Fruit fly (Drosophila melanogaster) whole organism, embryonic: ENCODE measurements around the gene CG42553.
A peak's percentile ranks its signal among the peaks of the same experiment; 100 is the strongest.

Experiments used
- Aef1 ChIP-seq: fragments of 200-800 bp; sonication (Bioruptor generic); IDR thresholded peaks from 3 replicates; pipeline ENCODE4 v1.3.6; 2022; ENCODE audit warnings: missing biosample characterization, missing genetic modification characterization
- CG10209 ChIP-seq: fragments of 200-800 bp; sonication (Bioruptor generic); optimal IDR thresholded peaks from 3 replicates; lab custom pipeline; 2017; ENCODE audit warnings: missing biosample characterization, mild to moderate bottlenecking, missing genetic modification characterization, missing genetic modification reagents
- CG10366 ChIP-seq: fragments of 200-800 bp; sonication (Bioruptor generic); IDR thresholded peaks from 2 replicates; pipeline ENCODE4 v1.3.6; 2022; ENCODE audit warnings: missing biosample characterization, missing genetic modification characterization
- CG12071 ChIP-seq: fragments of 200-800 bp; sonication (Bioruptor generic); optimal IDR thresholded peaks from 3 replicates; lab custom pipeline; 2018; ENCODE audit warnings: missing biosample characterization, mild to moderate bottlenecking, missing genetic modification characterization
- CG12104 ChIP-seq: fragments of 200-800 bp; sonication (Bioruptor generic); optimal IDR thresholded peaks from 3 replicates; lab custom pipeline; 2016; ENCODE audit warnings: missing biosample characterization, missing genetic modification characterization
- CG12769 ChIP-seq: fragments of 200-800 bp; sonication (Bioruptor generic); optimal IDR thresholded peaks from 2 replicates; lab custom pipeline; 2019; ENCODE audit warnings: missing biosample characterization, mild to moderate bottlenecking, missing genetic modification characterization, moderate library complexity
- CG14667 ChIP-seq: fragments of 200-800 bp; sonication (Bioruptor generic); IDR thresholded peaks from 2 replicates; pipeline ENCODE4 v1.3.6; 2022; ENCODE audit warnings: missing biosample characterization, missing genetic modification characterization
- CG15696 ChIP-seq: fragments of 200-800 bp; sonication (Bioruptor generic); optimal IDR thresholded peaks from 2 replicates; lab custom pipeline; 2019; ENCODE audit warnings: missing biosample characterization, mild to moderate bottlenecking, missing genetic modification characterization, moderate library complexity
- CG17361 ChIP-seq: fragments of 200-800 bp; sonication (Bioruptor generic); IDR thresholded peaks from 3 replicates; pipeline ENCODE4 v1.3.6; 2022; ENCODE audit warnings: missing biosample characterization, missing genetic modification characterization
- CG1832 ChIP-seq: fragments of 200-800 bp; sonication (Bioruptor generic); optimal IDR thresholded peaks from 2 replicates; lab custom pipeline; 2017; ENCODE audit warnings: missing biosample characterization, mild to moderate bottlenecking, missing genetic modification characterization, inconsistent platforms
- CG31224 ChIP-seq: fragments of 200-800 bp; sonication (Bioruptor generic); IDR thresholded peaks from 2 replicates; pipeline ENCODE4 v1.3.6; 2022; ENCODE audit warnings: missing biosample characterization, missing genetic modification characterization
- CG31365 ChIP-seq: fragments of 200-800 bp; sonication (Bioruptor generic); optimal IDR thresholded peaks from 2 replicates; lab custom pipeline; 2018; ENCODE audit warnings: missing biosample characterization, mild to moderate bottlenecking, missing genetic modification characterization
- CG3726 ChIP-seq: fragments of 200-800 bp; sonication (Bioruptor generic); IDR thresholded peaks from 3 replicates; pipeline ENCODE4, ENCODE4 v1.3.6; 2022; ENCODE audit warnings: missing biosample characterization, missing genetic modification characterization
- CG3847 ChIP-seq: fragments of 200-800 bp; sonication (Bioruptor generic); IDR thresholded peaks from 2 replicates; pipeline ENCODE4 v1.3.6; 2022; ENCODE audit warnings: missing biosample characterization, missing genetic modification characterization
- CG4328 ChIP-seq: fragments of 200-800 bp; sonication (Bioruptor generic); optimal IDR thresholded peaks from 3 replicates; lab custom pipeline; 2017; ENCODE audit warnings: missing biosample characterization, missing genetic modification reagents, missing genetic modification characterization
- CG6654 ChIP-seq: fragments of 200-800 bp; sonication (Bioruptor generic); optimal IDR thresholded peaks from 2 replicates; lab custom pipeline; 2017; ENCODE audit warnings: missing biosample characterization, mild to moderate bottlenecking, missing genetic modification characterization
- CG8388 ChIP-seq: fragments of 200-800 bp; sonication (Bioruptor generic); optimal IDR thresholded peaks from 2 replicates; lab custom pipeline; 2019; ENCODE audit warnings: missing biosample characterization, mild to moderate bottlenecking, missing genetic modification characterization, moderate library complexity
- CG8765 ChIP-seq: fragments of 200-800 bp; sonication (Bioruptor generic); IDR thresholded peaks from 2 replicates; pipeline ENCODE4 v1.3.6; 2022; ENCODE audit warnings: missing biosample characterization, missing genetic modification characterization
- Dfd ChIP-seq, 2 experiments: fragments of >200 bp; optimal IDR thresholded peaks; 2 replicates each; lab custom pipeline; 2017; ENCODE audit warnings: missing biosample characterization in 2 of 2, missing genetic modification characterization in 2 of 2
- Elba2 ChIP-seq: fragments of 200-800 bp; sonication (Bioruptor generic); optimal IDR thresholded peaks from 3 replicates; lab custom pipeline; 2016; ENCODE audit warnings: missing biosample characterization, missing genetic modification characterization
- Fer2 ChIP-seq: fragments of 200-800 bp; sonication (Bioruptor generic); optimal IDR thresholded peaks from 2 replicates; lab custom pipeline; 2018; ENCODE audit warnings: missing biosample characterization, mild to moderate bottlenecking, missing genetic modification characterization, moderate library complexity
- Gsc ChIP-seq: fragments of 200-800 bp; sonication (Bioruptor generic); IDR thresholded peaks from 2 replicates; pipeline ENCODE4 v1.3.6; 2022; ENCODE audit warnings: missing biosample characterization, missing genetic modification characterization
- H15 ChIP-seq: fragments of 200-800 bp; sonication (Bioruptor generic); IDR thresholded peaks from 3 replicates; pipeline ENCODE4 v1.3.6; 2022; ENCODE audit warnings: missing biosample characterization, missing genetic modification characterization
- Hr3 ChIP-seq: fragments of 200-800 bp; sonication (Bioruptor generic); optimal IDR thresholded peaks from 3 replicates; lab custom pipeline; 2016; ENCODE audit warnings: missing biosample characterization, missing genetic modification characterization
- Med ChIP-seq: fragments of 200-800 bp; sonication (Bioruptor generic); peaks from one replicate; lab custom pipeline; 2016; ENCODE audit warnings: missing biosample characterization, missing genetic modification characterization, mild to moderate bottlenecking, inconsistent platforms, moderate library complexity
- Poxn ChIP-seq: fragments of 200-800 bp; sonication (Bioruptor generic); IDR thresholded peaks from 2 replicates; pipeline ENCODE4 v1.3.6; 2022; ENCODE audit warnings: missing biosample characterization, missing genetic modification characterization
- Six4 ChIP-seq: fragments of 200-800 bp; sonication (Bioruptor generic); optimal IDR thresholded peaks from 2 replicates; lab custom pipeline; 2016; ENCODE audit warnings: missing biosample characterization, missing genetic modification characterization
- Tbp ChIP-seq: fragments of >200 bp; optimal IDR thresholded peaks from 2 replicates; lab custom pipeline; 2018; ENCODE audit warnings: missing biosample characterization, missing genetic modification characterization
- Xbp1 ChIP-seq: fragments of 200-800 bp; sonication (Bioruptor generic); optimal IDR thresholded peaks from 3 replicates; lab custom pipeline; 2016; ENCODE audit warnings: missing biosample characterization, mild to moderate bottlenecking, missing genetic modification characterization
- ap ChIP-seq: fragments of 200-800 bp; sonication (Bioruptor generic); IDR thresholded peaks from 2 replicates; pipeline ENCODE4 v1.3.6; 2022; ENCODE audit warnings: missing biosample characterization, missing genetic modification characterization
- bab2 ChIP-seq: fragments of 200-800 bp; sonication (Bioruptor generic); optimal IDR thresholded peaks from 2 replicates; lab custom pipeline; 2016; ENCODE audit warnings: missing biosample characterization, missing genetic modification characterization
- bowl ChIP-seq: fragments of 200-800 bp; sonication (Bioruptor generic); IDR thresholded peaks from 2 replicates; pipeline ENCODE4 v1.3.6; 2022; ENCODE audit warnings: missing biosample characterization, missing genetic modification characterization
- bsh ChIP-seq, 2 experiments: fragments of 200-800 bp; sonication (Bioruptor generic); optimal IDR thresholded peaks; 2 replicates each; lab custom pipeline; 2017 to 2018; ENCODE audit warnings: mild to moderate bottlenecking in 2 of 2, missing biosample characterization in 2 of 2, missing genetic modification characterization in 2 of 2, moderate library complexity in 1 of 2
- da ChIP-seq: fragments of 200-800 bp; sonication (Bioruptor generic); optimal IDR thresholded peaks from 2 replicates; lab custom pipeline; 2016; ENCODE audit warnings: missing biosample characterization, missing genetic modification characterization
- dmrt11E ChIP-seq: fragments of 200-800 bp; sonication (Bioruptor generic); optimal IDR thresholded peaks from 3 replicates; lab custom pipeline; 2018; ENCODE audit warnings: missing biosample characterization, mild to moderate bottlenecking, missing genetic modification characterization, moderate library complexity
- emc ChIP-seq: fragments of 200-800 bp; sonication (Bioruptor generic); optimal IDR thresholded peaks from 2 replicates; lab custom pipeline; 2016; ENCODE audit warnings: missing biosample characterization, missing genetic modification characterization
- ems ChIP-seq: fragments of 200-800 bp; sonication (Bioruptor generic); optimal IDR thresholded peaks from 3 replicates; lab custom pipeline; 2016; ENCODE audit warnings: missing biosample characterization, missing genetic modification characterization
- eve ChIP-seq, 2 experiments: fragments of >200 bp; optimal IDR thresholded peaks; 2 replicates each; lab custom pipeline; 2017; ENCODE audit warnings: missing biosample characterization in 2 of 2, missing genetic modification characterization in 2 of 2
- gce ChIP-seq: fragments of 200-800 bp; sonication (Bioruptor generic); IDR thresholded peaks from 3 replicates; pipeline ENCODE4 v1.3.6; 2022; ENCODE audit warnings: missing biosample characterization, missing genetic modification characterization
- gcm2 ChIP-seq: fragments of 200-800 bp; sonication (Bioruptor generic); optimal IDR thresholded peaks from 2 replicates; lab custom pipeline; 2016; ENCODE audit warnings: missing biosample characterization, missing genetic modification characterization
- grau ChIP-seq: fragments of 200-800 bp; optimal IDR thresholded peaks from 3 replicates; lab custom pipeline; 2019; ENCODE audit warnings: missing biosample characterization, mild to moderate bottlenecking, missing genetic modification characterization, moderate library complexity
- grn ChIP-seq: fragments of 200-800 bp; sonication (Bioruptor generic); optimal IDR thresholded peaks from 3 replicates; lab custom pipeline; 2017; ENCODE audit warnings: missing biosample characterization, missing genetic modification characterization
- hth ChIP-seq: fragments of >200 bp; optimal IDR thresholded peaks from 2 replicates; lab custom pipeline; 2017; ENCODE audit warnings: inconsistent platforms
- insv ChIP-seq, 2 experiments: fragments of 200-800 bp; sonication (Bioruptor generic); optimal IDR thresholded peaks; 3 replicates each; lab custom pipeline; 2016 to 2018; ENCODE audit warnings: missing biosample characterization in 2 of 2, missing genetic modification characterization in 2 of 2
- nau ChIP-seq: fragments of 200-800 bp; sonication (Bioruptor generic); optimal IDR thresholded peaks from 3 replicates; lab custom pipeline; 2017; ENCODE audit warnings: missing biosample characterization, mild to moderate bottlenecking, missing genetic modification characterization, missing genetic modification reagents
- repo ChIP-seq: fragments of 200-800 bp; sonication (Bioruptor generic); optimal IDR thresholded peaks from 2 replicates; lab custom pipeline; 2016; ENCODE audit warnings: missing biosample characterization, missing genetic modification characterization
- sd ChIP-seq: fragments of 200-800 bp; sonication (Bioruptor generic); optimal IDR thresholded peaks from 3 replicates; lab custom pipeline; 2018; ENCODE audit warnings: missing biosample characterization, mild to moderate bottlenecking, missing genetic modification characterization, moderate library complexity
- slp2 ChIP-seq: fragments of 200-800 bp; sonication (Bioruptor generic); optimal IDR thresholded peaks from 2 replicates; lab custom pipeline; 2016; ENCODE audit warnings: missing biosample characterization, missing genetic modification characterization
- tio ChIP-seq: fragments of 200-800 bp; sonication (Bioruptor generic); optimal IDR thresholded peaks from 2 replicates; lab custom pipeline; 2017; ENCODE audit warnings: missing biosample characterization, missing genetic modification characterization, inconsistent platforms
- tll ChIP-seq, 2 experiments: fragments of 200-800 bp in 1 of 2; fragments of >200 bp in 1 of 2; sonication (Bioruptor generic) in 1 of 2; optimal IDR thresholded peaks; 2 replicates each; lab custom pipeline; 2017 to 2019; ENCODE audit warnings: missing biosample characterization in 2 of 2, missing genetic modification characterization in 2 of 2, mild to moderate bottlenecking in 1 of 2, moderate library complexity in 1 of 2
- trem ChIP-seq: fragments of 200-800 bp; optimal IDR thresholded peaks from 3 replicates; lab custom pipeline; 2019; ENCODE audit warnings: missing biosample characterization, mild to moderate bottlenecking, missing genetic modification characterization, moderate library complexity
- zfh1 ChIP-seq: fragments of 200-800 bp; sonication (Bioruptor generic); IDR thresholded peaks from 3 replicates; pipeline ENCODE4 v1.3.6; 2022; ENCODE audit warnings: missing biosample characterization, missing genetic modification characterization

CG42553 gene

dm6 chr3L:872389-872972 is 38.6 kb downstream of the CG42553 start (continued):
- TF ChIP-seq Aef1 (GFP tag; lab: Robert Waterston, UW) (no peak), ems (GFP tag; lab: Kevin White, UChicago) (no peak), Tbp (GFP tag; lab: Kevin White, UChicago) (no peak), ap (no peak), emc (GFP tag; lab: Kevin White, UChicago) (no peak), Six4 (GFP tag; lab: Kevin White, UChicago) (peak; percentile 40), grau (tag; lab: Kevin White, UChicago) (peak; percentile 41), CG8388 (GFP tag; lab: Kevin White, UChicago) (no peak), Hr3 (GFP tag; lab: Kevin White, UChicago) (peak; percentile 40), CG12769 (tag; lab: Kevin White, UChicago) (peak; percentile 27), H15 (GFP tag; lab: Robert Waterston, UW) (no peak), bsh (GFP tag; optimal IDR thresholded peaks at IDR 0.05; lab: Kevin White, UChicago) (peak in 1 of 2 experiments; percentile 38), Poxn (GFP tag; lab: Robert Waterston, UW) (no peak), trem (tag; lab: Kevin White, UChicago) (peak; percentile 7), CG4328 (GFP tag; lab: Kevin White, UChicago) (no peak), gcm2 (no peak), gce (no peak), CG15696 (tag; lab: Kevin White, UChicago) (peak; percentile 33), nau (no peak), repo (GFP tag; lab: Kevin White, UChicago) (peak; percentile 10), bowl (GFP tag; lab: Robert Waterston, UW) (no peak), CG6654 (GFP tag; lab: Kevin White, UChicago) (no peak), CG12104 (GFP tag; lab: Kevin White, UChicago) (no peak), CG10209 (GFP tag; lab: Kevin White, UChicago) (no peak), CG17361 (GFP tag; lab: Robert Waterston, UW) (peak; percentile 71; the same call in 2 of the 3 replicates), CG12071 (GFP tag; lab: Kevin White, UChicago) (no peak), Med (GFP tag; lab: Kevin White, UChicago) (peak; percentile 83), CG14667 (GFP tag; lab: Robert Waterston, UW) (no peak), insv (GFP tag; optimal IDR thresholded peaks at IDR 0.05; lab: Kevin White, UChicago) (peak in 1 of 2 experiments; percentile 32), zfh1 (GFP tag; lab: Robert Waterston, UW) (0 out of 3 replicates have a peak, but pooled peaks have one; percentile 34), CG31224 (GFP tag; lab: Robert Waterston, UW) (no peak), slp2 (peak; percentile 60), tio (GFP tag; lab: Kevin White, UChicago) (no peak), CG3726 (no peak), CG10366 (GFP tag; lab: Robert Waterston, UW) (no peak), grn (GFP tag; lab: Kevin White, UChicago) (no peak), Elba2 (no peak), dmrt11E (no peak), sd (tag; lab: Kevin White, UChicago) (no peak), CG3847 (peak; percentile 66), tll (GFP tag; optimal IDR thresholded peaks at IDR 0.05; lab: Kevin White, UChicago) (peak; percentile 16 to 47), bab2 (GFP tag; lab: Kevin White, UChicago) (peak; percentile 38), CG8765 (GFP tag; lab: Robert Waterston, UW) (no peak), Dfd (GFP tag; optimal IDR thresholded peaks at IDR 0.05; lab: Kevin White, UChicago) (no peak), da (GFP tag; lab: Kevin White, UChicago) (peak; percentile 24), Xbp1 (peak; percentile 47), CG1832 (GFP tag; lab: Kevin White, UChicago) (no peak), hth (lab: Kevin White, UChicago) (no peak), Fer2 (tag; lab: Kevin White, UChicago) (no peak), Gsc (GFP tag; lab: Robert Waterston, UW) (no peak), CG31365 (tag; lab: Kevin White, UChicago) (no peak), eve (GFP tag; optimal IDR thresholded peaks at IDR 0.05; lab: Kevin White, UChicago) (no peak)
